Fruit fly (Drosophila melanogaster) whole organism, embryonic: ENCODE results near the gene Nup98-96.

Experiments used
- CG10543 ChIP-seq: fragments of 200-800 bp; sonication (Bioruptor generic); optimal IDR thresholded peaks from 3 replicates; lab custom pipeline; 2017; ENCODE audit warnings: missing biosample characterization, mild to moderate bottlenecking, missing genetic modification characterization, moderate library complexity
- CG12299 ChIP-seq: fragments of 200-800 bp; sonication (Bioruptor generic); optimal IDR thresholded peaks from 2 replicates; lab custom pipeline; 2018; ENCODE audit warnings: missing biosample characterization, mild to moderate bottlenecking, missing genetic modification characterization
- CG12391 ChIP-seq: fragments of 200-800 bp; sonication (Bioruptor generic); optimal IDR thresholded peaks from 3 replicates; lab custom pipeline; 2018; ENCODE audit warnings: missing biosample characterization, mild to moderate bottlenecking, missing genetic modification characterization, moderate library complexity
- CG15011 ChIP-seq: fragments of 200-800 bp; sonication (Bioruptor generic); optimal IDR thresholded peaks from 3 replicates; lab custom pipeline; 2018; ENCODE audit warnings: missing biosample characterization, mild to moderate bottlenecking, missing genetic modification characterization
- CG2116 ChIP-seq: fragments of 200-800 bp; sonication (Bioruptor generic); optimal IDR thresholded peaks from 3 replicates; lab custom pipeline; 2018; ENCODE audit warnings: missing biosample characterization, mild to moderate bottlenecking, missing genetic modification characterization
- CG33213 ChIP-seq: fragments of 200-800 bp; sonication (Bioruptor generic); optimal IDR thresholded peaks from 3 replicates; lab custom pipeline; 2016; ENCODE audit warnings: missing biosample characterization, missing genetic modification characterization
- CG3995 ChIP-seq: fragments of 200-800 bp; sonication (Bioruptor generic); optimal IDR thresholded peaks from 3 replicates; lab custom pipeline; 2016; ENCODE audit warnings: missing biosample characterization, missing genetic modification characterization
- CG4820 ChIP-seq: fragments of 200-800 bp; sonication (Bioruptor generic); optimal IDR thresholded peaks from 3 replicates; lab custom pipeline; 2016; ENCODE audit warnings: missing biosample characterization, missing genetic modification characterization
- CG4854 ChIP-seq: fragments of 200-800 bp; sonication (Bioruptor generic); optimal IDR thresholded peaks from 2 replicates; lab custom pipeline; 2016; ENCODE audit warnings: missing biosample characterization, missing genetic modification characterization, inconsistent platforms
- CG7372 ChIP-seq: fragments of 200-800 bp; sonication (Bioruptor generic); IDR thresholded peaks from 2 replicates; pipeline ENCODE4 v1.3.6; 2022; ENCODE audit warnings: missing biosample characterization, missing genetic modification characterization
- CG7839 ChIP-seq: fragments of 200-800 bp; sonication (Bioruptor generic); optimal IDR thresholded peaks from 3 replicates; lab custom pipeline; 2018; ENCODE audit warnings: missing biosample characterization, mild to moderate bottlenecking, missing genetic modification characterization, moderate library complexity
- CG9437 ChIP-seq: fragments of 200-800 bp; sonication (Bioruptor generic); optimal IDR thresholded peaks from 2 replicates; lab custom pipeline; 2018; ENCODE audit warnings: missing biosample characterization, mild to moderate bottlenecking, missing genetic modification characterization
- CG9727 ChIP-seq: fragments of 200-800 bp; sonication (Bioruptor generic); optimal IDR thresholded peaks from 3 replicates; lab custom pipeline; 2017; ENCODE audit warnings: missing biosample characterization, mild to moderate bottlenecking, missing genetic modification characterization
- CG9876 ChIP-seq: fragments of 200-800 bp; sonication (Bioruptor generic); optimal IDR thresholded peaks from 2 replicates; lab custom pipeline; 2016; ENCODE audit warnings: missing biosample characterization, missing genetic modification characterization
- CTCF ChIP-seq: fragments of 200-800 bp; sonication (Bioruptor generic); optimal IDR thresholded peaks from 2 replicates; lab custom pipeline; 2017; ENCODE audit warnings: missing biosample characterization, mild to moderate bottlenecking, missing genetic modification characterization, moderate library complexity
- Dad ChIP-seq: fragments of 200-800 bp; sonication (Bioruptor generic); optimal IDR thresholded peaks from 3 replicates; lab custom pipeline; 2016; ENCODE audit warnings: missing biosample characterization, missing genetic modification characterization
- Dip3 ChIP-seq: fragments of 200-800 bp; sonication (Bioruptor generic); optimal IDR thresholded peaks from 3 replicates; lab custom pipeline; 2016; ENCODE audit warnings: missing biosample characterization, missing genetic modification characterization
- Doc2 ChIP-seq: fragments of 200-800 bp; sonication (Bioruptor generic); IDR thresholded peaks from 2 replicates; pipeline ENCODE4 v1.3.6; 2022; ENCODE audit warnings: missing biosample characterization, missing genetic modification characterization
- E2f2 ChIP-seq: fragments of 200-800 bp; sonication (Bioruptor generic); IDR thresholded peaks from 2 replicates; pipeline ENCODE4 v1.3.6; 2022; ENCODE audit warnings: missing biosample characterization, missing genetic modification characterization
- HmgZ ChIP-seq: fragments of 200-800 bp; sonication (Bioruptor generic); optimal IDR thresholded peaks from 2 replicates; lab custom pipeline; 2018; ENCODE audit warnings: missing biosample characterization, mild to moderate bottlenecking, missing genetic modification characterization
- Hmx ChIP-seq: fragments of 200-800 bp; sonication (Bioruptor generic); optimal IDR thresholded peaks from 2 replicates; lab custom pipeline; 2016; ENCODE audit warnings: missing biosample characterization, missing genetic modification characterization
- Jarid2 ChIP-seq: fragments of 200-800 bp; sonication (Bioruptor generic); optimal IDR thresholded peaks from 3 replicates; lab custom pipeline; 2017; ENCODE audit warnings: mild to moderate bottlenecking, missing biosample characterization, missing genetic modification reagents, missing genetic modification characterization
- Lim3 ChIP-seq: fragments of 200-800 bp; sonication (Bioruptor generic); IDR thresholded peaks from 2 replicates; pipeline ENCODE4 v1.3.6; 2022; ENCODE audit warnings: missing biosample characterization, missing genetic modification characterization
- Meics ChIP-seq: fragments of 200-800 bp; sonication (Bioruptor generic); optimal IDR thresholded peaks from 2 replicates; lab custom pipeline; 2017; ENCODE audit warnings: missing biosample characterization, mild to moderate bottlenecking, missing genetic modification characterization
- Optix ChIP-seq: fragments of 200-800 bp; sonication (Bioruptor generic); IDR thresholded peaks from 3 replicates; pipeline ENCODE4 v1.3.6; 2022; ENCODE audit warnings: missing biosample characterization, missing genetic modification characterization
- Rfx ChIP-seq: fragments of 200-800 bp; sonication (Bioruptor generic); IDR thresholded peaks from 2 replicates; pipeline ENCODE4 v1.3.6; 2022; ENCODE audit warnings: missing biosample characterization, missing genetic modification characterization
- Spps ChIP-seq: fragments of 200-800 bp; sonication (Bioruptor generic); optimal IDR thresholded peaks from 2 replicates; lab custom pipeline; 2018; ENCODE audit warnings: missing biosample characterization, mild to moderate bottlenecking, missing genetic modification characterization
- Sry-β ChIP-seq: fragments of 200-800 bp; sonication (Bioruptor generic); optimal IDR thresholded peaks from 2 replicates; lab custom pipeline; 2018; ENCODE audit warnings: missing biosample characterization, mild to moderate bottlenecking, missing genetic modification characterization, moderate library complexity
- Xbp1 ChIP-seq: fragments of 200-800 bp; sonication (Bioruptor generic); optimal IDR thresholded peaks from 3 replicates; lab custom pipeline; 2016; ENCODE audit warnings: missing biosample characterization, mild to moderate bottlenecking, missing genetic modification characterization
- ab ChIP-seq: fragments of 200-800 bp; sonication (Bioruptor generic); optimal IDR thresholded peaks from 2 replicates; lab custom pipeline; 2016; ENCODE audit warnings: missing biosample characterization, missing genetic modification characterization
- ac ChIP-seq: fragments of 200-800 bp; sonication (Bioruptor generic); optimal IDR thresholded peaks from 3 replicates; lab custom pipeline; 2017; ENCODE audit warnings: missing biosample characterization, mild to moderate bottlenecking, missing genetic modification characterization
- ase ChIP-seq: fragments of 200-800 bp; sonication (Bioruptor generic); IDR thresholded peaks from 3 replicates; pipeline ENCODE4 v1.3.6; 2022; ENCODE audit warnings: missing biosample characterization, missing genetic modification characterization
- chm ChIP-seq: fragments of 200-800 bp; sonication (Bioruptor generic); IDR thresholded peaks from 2 replicates; pipeline ENCODE4 v1.3.6; 2022; ENCODE audit warnings: missing biosample characterization, missing genetic modification characterization
- croc ChIP-seq: fragments of 200-800 bp; sonication (Bioruptor generic); conservative IDR thresholded peaks from 3 replicates; pipeline ENCODE4 v1.3.6; 2022; ENCODE audit warnings: missing biosample characterization, missing genetic modification characterization
- dpn ChIP-seq, 2 experiments: fragments of 200-800 bp; sonication (Bioruptor generic); optimal IDR thresholded peaks; 3 replicates each; lab custom pipeline; 2016; ENCODE audit warnings: missing biosample characterization in 2 of 2, missing genetic modification characterization in 2 of 2
- en ChIP-seq: fragments of 200-800 bp; sonication (Bioruptor generic); optimal IDR thresholded peaks from 2 replicates; lab custom pipeline; 2016; ENCODE audit warnings: missing biosample characterization, missing genetic modification characterization
- esg ChIP-seq: fragments of 200-800 bp; sonication (Bioruptor generic); conservative IDR thresholded peaks from 2 replicates; pipeline ENCODE4 v1.3.6; 2022; ENCODE audit warnings: missing biosample characterization, missing genetic modification characterization
- eve ChIP-seq, 2 experiments: fragments of >200 bp; optimal IDR thresholded peaks; 2 replicates each; lab custom pipeline; 2017; ENCODE audit warnings: missing biosample characterization in 2 of 2, missing genetic modification characterization in 2 of 2
- ham ChIP-seq: fragments of 200-800 bp; sonication (Bioruptor generic); IDR thresholded peaks from 2 replicates; pipeline ENCODE4 v1.3.6; 2022; ENCODE audit warnings: missing biosample characterization, missing genetic modification characterization
- hkb ChIP-seq, 2 experiments: fragments of 200-800 bp in 1 of 2; fragments of >200 bp in 1 of 2; sonication (Bioruptor generic) in 1 of 2; IDR thresholded peaks in 1 of 2; optimal IDR thresholded peaks in 1 of 2; 2 replicates each; pipeline versions ENCODE4 v1.3.6 to Lab custom; 2017 to 2022; ENCODE audit warnings: missing biosample characterization in 1 of 2, missing genetic modification characterization in 1 of 2
- ind ChIP-seq: fragments of 200-800 bp; sonication (Bioruptor generic); optimal IDR thresholded peaks from 3 replicates; lab custom pipeline; 2016; ENCODE audit warnings: missing biosample characterization, missing genetic modification characterization
- jigr1 ChIP-seq: fragments of 200-800 bp; sonication (Bioruptor generic); IDR thresholded peaks from 3 replicates; pipeline ENCODE4 v1.3.6; 2022; ENCODE audit warnings: missing biosample characterization, missing genetic modification characterization
- ken ChIP-seq: fragments of 200-800 bp; sonication (Bioruptor generic); IDR thresholded peaks from 3 replicates; pipeline ENCODE4 v1.3.6; 2022; ENCODE audit warnings: missing biosample characterization, missing genetic modification characterization
- knrl ChIP-seq: fragments of 200-800 bp; sonication (Bioruptor generic); IDR thresholded peaks from 3 replicates; pipeline ENCODE4 v1.3.6; 2022; ENCODE audit warnings: missing biosample characterization, missing genetic modification characterization; ENCODE audit not compliant: partially characterized antibody
- luna ChIP-seq: fragments of 200-800 bp; sonication (Bioruptor generic); optimal IDR thresholded peaks from 2 replicates; lab custom pipeline; 2016; ENCODE audit warnings: missing biosample characterization, missing genetic modification characterization
- mam ChIP-seq: fragments of 200-800 bp; sonication (Bioruptor generic); optimal IDR thresholded peaks from 3 replicates; lab custom pipeline; 2016; ENCODE audit warnings: missing biosample characterization, missing genetic modification characterization
- ro ChIP-seq: fragments of 200-800 bp; sonication (Bioruptor generic); IDR thresholded peaks from 2 replicates; pipeline ENCODE4 v1.3.6; 2022; ENCODE audit warnings: missing biosample characterization, missing genetic modification characterization
- sr ChIP-seq: fragments of 200-800 bp; sonication (Bioruptor generic); IDR thresholded peaks from 3 replicates; pipeline ENCODE4 v1.3.6; 2022; ENCODE audit warnings: missing biosample characterization, missing genetic modification characterization
- tll ChIP-seq, 2 experiments: fragments of 200-800 bp in 1 of 2; fragments of >200 bp in 1 of 2; sonication (Bioruptor generic) in 1 of 2; optimal IDR thresholded peaks; 2 replicates each; lab custom pipeline; 2017 to 2019; ENCODE audit warnings: missing biosample characterization in 2 of 2, missing genetic modification characterization in 2 of 2, mild to moderate bottlenecking in 1 of 2, moderate library complexity in 1 of 2
- usp ChIP-seq: fragments of >200 bp; optimal IDR thresholded peaks from 2 replicates; lab custom pipeline; 2017; ENCODE audit warnings: missing biosample characterization, missing genetic modification characterization

The Nup98-96 gene

DNA sequence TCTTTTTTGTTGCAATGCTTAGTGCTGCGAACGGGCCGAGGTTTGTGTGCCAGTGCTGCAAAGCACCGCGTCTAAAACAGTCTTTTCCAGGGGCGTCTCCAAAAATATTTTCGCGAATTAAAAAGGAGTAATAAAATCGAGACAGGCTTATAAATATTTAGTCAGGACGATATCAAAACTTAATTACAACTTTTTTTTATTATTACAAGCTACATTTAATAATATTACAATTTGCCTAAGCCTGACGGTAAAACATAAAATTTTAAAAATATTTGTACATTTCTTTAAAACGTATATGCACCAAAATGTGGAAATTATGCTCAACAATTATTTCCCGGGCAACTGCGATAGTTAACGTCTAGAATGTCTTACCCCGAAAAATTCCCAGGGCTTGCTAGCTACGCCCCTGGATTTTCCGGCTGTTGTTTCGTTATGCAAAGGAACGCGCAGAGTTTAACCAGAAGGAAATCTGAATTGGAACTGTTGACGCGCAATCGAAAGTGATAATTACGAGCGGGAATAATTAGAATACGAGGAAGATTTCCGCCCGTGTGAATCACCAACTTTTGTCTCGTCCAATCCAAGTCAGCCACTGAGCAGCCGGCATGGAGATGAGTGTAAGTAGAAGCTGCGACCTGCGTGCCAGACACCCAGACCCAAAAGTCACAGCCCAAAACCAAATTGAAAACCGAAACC lies 23.4 kb downstream of the Nup98-96 start, which contains the start of the genes PTPMT1 and Hrd3 (continued):
- peak; percentile 100 for TF ChIP-seq CG9727 (GFP tag; lab: Kevin White, UChicago)
- peak; percentile 94 for TF ChIP-seq CG9876
- peak; percentile 73 to 75 for TF ChIP-seq tll (GFP tag; optimal IDR thresholded peaks at IDR 0.05; lab: Kevin White, UChicago)
- peak in 1 of 2 experiments; percentile 75 for TF ChIP-seq eve (GFP tag; optimal IDR thresholded peaks at IDR 0.05; lab: Kevin White, UChicago)
- peak; percentile 99 for TF ChIP-seq CG7839 (tag; lab: Kevin White, UChicago)
- peak; percentile 96 for TF ChIP-seq CG12299
- TF ChIP-seq Meics (GFP tag; lab: Kevin White, UChicago), result peak; percentile 99
- TF ChIP-seq CG33213 (GFP tag; lab: Kevin White, UChicago), result peak; percentile 94
- TF ChIP-seq CG3995, result peak; percentile 81
- TF ChIP-seq Xbp1 (GFP tag; lab: Kevin White, UChicago), result peak; percentile 99
- peak; percentile 82 for TF ChIP-seq luna (GFP tag; lab: Kevin White, UChicago)
- peak; percentile 98 for TF ChIP-seq mam (GFP tag; lab: Kevin White, UChicago)
- peak; percentile 90 for TF ChIP-seq CG2116 (GFP tag; lab: Kevin White, UChicago)
- peak; percentile 98 to 99 for TF ChIP-seq dpn (GFP tag; optimal IDR thresholded peaks at IDR 0.05; lab: Kevin White, UChicago)
- peak; percentile 98 for TF ChIP-seq HmgZ
- TF ChIP-seq ind (GFP tag; lab: Kevin White, UChicago), result peak; percentile 99
- peak; percentile 96 for TF ChIP-seq esg (GFP tag; lab: Robert Waterston, UW)
- peak; percentile 41; the same call in 2 of the 3 replicates for TF ChIP-seq knrl (GFP tag; lab: Robert Waterston, UW)
- TF ChIP-seq ac, result peak; percentile 95
- TF ChIP-seq Lim3 (GFP tag; lab: Robert Waterston, UW), result peak; percentile 81
- TF ChIP-seq Jarid2 (GFP tag; lab: Kevin White, UChicago), result peak; percentile 92
- peak; percentile 69 for TF ChIP-seq hkb (optimal IDR thresholded peaks at IDR 0.05; lab: Kevin White, UChicago)
- peak; percentile 96 for TF ChIP-seq hkb (GFP tag; IDR thresholded peaks at IDR 0.05; lab: Robert Waterston, UW)
- peak; percentile 96 for TF ChIP-seq Spps (tag; lab: Kevin White, UChicago)
- peak; percentile 91 for TF ChIP-seq Optix (GFP tag; lab: Robert Waterston, UW)
- TF ChIP-seq CG4820 (GFP tag; lab: Kevin White, UChicago), result peak; percentile 98
- peak; percentile 91 for TF ChIP-seq chm (GFP tag; lab: Robert Waterston, UW)
- TF ChIP-seq CG12391 (tag; lab: Kevin White, UChicago), result peak; percentile 99
- TF ChIP-seq ase (GFP tag; lab: Robert Waterston, UW), result peak; percentile 88
- TF ChIP-seq Doc2, result peak; percentile 90
- TF ChIP-seq Dip3 (GFP tag; lab: Kevin White, UChicago), result peak; percentile 99
- peak; percentile 99 for TF ChIP-seq CG10543 (GFP tag; lab: Kevin White, UChicago)
- TF ChIP-seq jigr1 (GFP tag; lab: Robert Waterston, UW), result peak; percentile 91
- TF ChIP-seq CG4854 (GFP tag; lab: Kevin White, UChicago), result peak; percentile 97
- TF ChIP-seq CG15011, result peak; percentile 99
- TF ChIP-seq ken, result peak; percentile 94
- peak; percentile 97 for TF ChIP-seq Dad (GFP tag; lab: Kevin White, UChicago)
- peak; percentile 95 for TF ChIP-seq ab (GFP tag; lab: Kevin White, UChicago)
- TF ChIP-seq sr, result no peak; the same call in 2 of the 3 replicates
- TF ChIP-seq ham (GFP tag; lab: Robert Waterston, UW), result peak; percentile 87
- peak; percentile 88 for TF ChIP-seq ro
- peak; percentile 96 for TF ChIP-seq croc
- peak; percentile 97 for TF ChIP-seq CG9437
- no peak for TF ChIP-seq usp (GFP tag; lab: Kevin White, UChicago)
- peak; percentile 95 for TF ChIP-seq CG7372 (GFP tag; lab: Robert Waterston, UW)
- peak; percentile 70 for TF ChIP-seq Sry-β (GFP tag; lab: Kevin White, UChicago)
- peak; percentile 76 for TF ChIP-seq CTCF (GFP tag; lab: Kevin White, UChicago)
- TF ChIP-seq en (GFP tag; lab: Kevin White, UChicago), result peak; percentile 92
- peak; percentile 97 for TF ChIP-seq Hmx (GFP tag; lab: Kevin White, UChicago)
- TF ChIP-seq E2f2, result peak; percentile 79
- peak; percentile 97 for TF ChIP-seq Rfx (GFP tag; lab: Robert Waterston, UW)
